Fruit fly (Drosophila melanogaster): ENCODE data around the gene CG10365.
A peak's percentile ranks its signal among the peaks of the same experiment; 100 is the strongest.

- peak; percentile 89 for TF ChIP-seq CG1620 (GFP tag; optimal IDR thresholded peaks at IDR 0.05)
- TF ChIP-seq tj (GFP tag; optimal IDR thresholded peaks at IDR 0.05): peak; percentile 94
- peak; percentile 97 for TF ChIP-seq CG12768 (GFP tag; optimal IDR thresholded peaks at IDR 0.05)
- peak; percentile 84 for TF ChIP-seq Clk (GFP tag; optimal IDR thresholded peaks at IDR 0.05)
- TF ChIP-seq pad (GFP tag; optimal IDR thresholded peaks at IDR 0.05): peak; percentile 94
- TF ChIP-seq CG33017 (tag; optimal IDR thresholded peaks at IDR 0.05): peak; percentile 89
- TF ChIP-seq Hr96 (GFP tag; optimal IDR thresholded peaks at IDR 0.05): peak; percentile 79
- TF ChIP-seq CG7101 (tag; optimal IDR thresholded peaks at IDR 0.05): peak; percentile 93
- peak; percentile 85 for TF ChIP-seq ovo (GFP tag; optimal IDR thresholded peaks at IDR 0.05)
Observed at dm6 chr3R:23678349-23679193, 44.6 kb upstream of the CG10365 start, which contains the start of gene GILT2.
